Worm (Caenorhabditis elegans) whole organism, young adult: Measurements from ENCODE around the gene rme-1.

ENCODE experiments used
- B0336.3 ChIP-seq: fragments of 200-800 bp; sonication (Bioruptor generic); IDR thresholded peaks from 2 replicates; pipeline ENCODE4 v1.3.6; 2022; ENCODE audit warnings: missing genetic modification characterization, missing compliant biosample characterization
- F49E8.2 ChIP-seq: sonication (generic microtip); optimal IDR thresholded peaks from 3 replicates; lab custom pipeline; 2017; ENCODE audit warnings: missing genetic modification characterization, mild to moderate bottlenecking, missing compliant biosample characterization, antibody characterized with exemption, moderate library complexity; ENCODE audit not compliant: insufficient read depth
- F57A8.1 ChIP-seq: fragments of 200-800 bp; sonication (Bioruptor generic); optimal IDR thresholded peaks from 2 replicates; lab custom pipeline; 2018; ENCODE audit warnings: mild to moderate bottlenecking, missing genetic modification characterization, moderate library complexity, missing compliant biosample characterization
- F57C9.4 ChIP-seq: sonication (generic microtip); optimal IDR thresholded peaks from 2 replicates; lab custom pipeline; 2017; ENCODE audit warnings: mild to moderate bottlenecking, missing genetic modification characterization, missing compliant biosample characterization
- K11D2.4 ChIP-seq: fragments of 200-800 bp; sonication (Bioruptor generic); IDR thresholded peaks from 2 replicates; pipeline ENCODE4 v1.3.6; 2022; ENCODE audit warnings: missing genetic modification reagents, missing genetic modification characterization, missing compliant biosample characterization
- K12H6.12 ChIP-seq: fragments of 200-800 bp; sonication (Bioruptor generic); optimal IDR thresholded peaks from 2 replicates; lab custom pipeline; 2018; ENCODE audit warnings: mild to moderate bottlenecking, missing genetic modification characterization, missing compliant biosample characterization
- Y56A3A.18 ChIP-seq: fragments of 200-800 bp; sonication (Bioruptor generic); IDR thresholded peaks from 2 replicates; pipeline ENCODE4 v1.3.6; 2022; ENCODE audit warnings: missing genetic modification reagents, missing genetic modification characterization, missing compliant biosample characterization
- Y79H2A.3 ChIP-seq: fragments of 200-800 bp; sonication (Bioruptor generic); conservative IDR thresholded peaks from 2 replicates; pipeline ENCODE4 v1.3.6; 2022; ENCODE audit warnings: missing genetic modification reagents, missing genetic modification characterization, missing compliant biosample characterization
- ZK185.1 ChIP-seq: sonication (generic microtip); optimal IDR thresholded peaks from 2 replicates; lab custom pipeline; 2016; ENCODE audit warnings: mild to moderate bottlenecking, missing genetic modification characterization, missing compliant biosample characterization; ENCODE audit not compliant: poor library complexity, severe bottlenecking
- aptf-3 ChIP-seq: fragments of 200-800 bp; sonication (Bioruptor generic); IDR thresholded peaks from 2 replicates; pipeline ENCODE4 v1.3.6; 2022; ENCODE audit warnings: missing genetic modification characterization, missing compliant biosample characterization
- atf-7 ChIP-seq: sonication (generic microtip); optimal IDR thresholded peaks from 2 replicates; lab custom pipeline; 2017; ENCODE audit warnings: mild to moderate bottlenecking, missing genetic modification characterization, missing compliant biosample characterization
- attf-5 ChIP-seq: fragments of 200-800 bp; sonication (Bioruptor generic); optimal IDR thresholded peaks from 2 replicates; lab custom pipeline; 2018; ENCODE audit warnings: mild to moderate bottlenecking, missing genetic modification characterization, missing compliant biosample characterization
- attf-6 ChIP-seq: fragments of 200-800 bp; sonication (Bioruptor generic); IDR thresholded peaks from 2 replicates; pipeline ENCODE4 v1.3.6; 2022; ENCODE audit warnings: missing genetic modification reagents, missing genetic modification characterization, missing compliant biosample characterization
- bed-1 ChIP-seq: fragments of 200-800 bp; sonication (Bioruptor generic); IDR thresholded peaks from 2 replicates; pipeline ENCODE4 v1.3.6; 2022; ENCODE audit warnings: missing genetic modification reagents, missing genetic modification characterization, missing compliant biosample characterization
- cebp-1 ChIP-seq, 2 experiments: fragments of 200-800 bp in 1 of 2; sonication (Bioruptor generic) in 1 of 2; sonication (generic microtip) in 1 of 2; IDR thresholded peaks in 1 of 2; optimal IDR thresholded peaks in 1 of 2; 2 replicates each; pipeline versions ENCODE4 v1.3.6 to Lab custom; 2017 to 2022; ENCODE audit warnings: missing compliant biosample characterization in 2 of 2, missing genetic modification characterization in 2 of 2, mild to moderate bottlenecking in 1 of 2, missing genetic modification reagents in 1 of 2, moderate library complexity in 1 of 2
- ceh-27 ChIP-seq: fragments of 200-800 bp; sonication (Bioruptor generic); optimal IDR thresholded peaks from 2 replicates; lab custom pipeline; 2018; ENCODE audit warnings: mild to moderate bottlenecking, missing genetic modification characterization, moderate library complexity, missing compliant biosample characterization
- ceh-58 ChIP-seq: fragments of 200-800 bp; sonication (Bioruptor generic); IDR thresholded peaks from 2 replicates; pipeline ENCODE4 v1.3.6; 2022; ENCODE audit warnings: missing genetic modification characterization, missing compliant biosample characterization
- chd-7 ChIP-seq: sonication (generic microtip); optimal IDR thresholded peaks from 2 replicates; lab custom pipeline; 2016; ENCODE audit warnings: mild to moderate bottlenecking, missing genetic modification characterization, moderate library complexity, missing compliant biosample characterization
- die-1 ChIP-seq: sonication (generic microtip); optimal IDR thresholded peaks from 2 replicates; lab custom pipeline; 2016; ENCODE audit warnings: missing genotype, mild to moderate bottlenecking, missing genetic modification characterization, missing compliant biosample characterization
- egl-18 ChIP-seq: fragments of 200-800 bp; sonication (Bioruptor generic); IDR thresholded peaks from 2 replicates; pipeline ENCODE4 v1.3.6; 2022; ENCODE audit warnings: missing genetic modification reagents, missing genetic modification characterization, missing compliant biosample characterization
- egl-44 ChIP-seq: fragments of 200-800 bp; sonication (Bioruptor generic); IDR thresholded peaks from 2 replicates; pipeline ENCODE4 v1.3.6; 2022; ENCODE audit warnings: missing genetic modification reagents, missing genetic modification characterization, missing compliant biosample characterization
- him-1 ChIP-seq: sonication (generic microtip); optimal IDR thresholded peaks from 2 replicates; lab custom pipeline; 2016; ENCODE audit warnings: missing genotype, missing genetic modification reagents, missing genetic modification characterization, missing compliant biosample characterization
- hmg-1.2 ChIP-seq: fragments of 200-800 bp; sonication (Bioruptor generic); IDR thresholded peaks from 2 replicates; pipeline ENCODE4 v1.3.6; 2022; ENCODE audit warnings: missing genetic modification reagents, missing genetic modification characterization, missing compliant biosample characterization
- let-607 ChIP-seq, 2 experiments: fragments of 200-800 bp in 1 of 2; sonication (Bioruptor generic) in 1 of 2; sonication (generic microtip) in 1 of 2; optimal IDR thresholded peaks; 2 replicates each; lab custom pipeline; 2016 to 2018; ENCODE audit warnings: mild to moderate bottlenecking in 2 of 2, missing compliant biosample characterization in 2 of 2, missing genetic modification characterization in 2 of 2, moderate library complexity in 2 of 2, missing genotype in 1 of 2
- lin-26 ChIP-seq: fragments of 200-800 bp; sonication (Bioruptor generic); IDR thresholded peaks from 2 replicates; pipeline ENCODE4 v1.3.6; 2022; ENCODE audit warnings: missing genetic modification reagents, missing genetic modification characterization, missing compliant biosample characterization
- lin-35 ChIP-seq, 3 experiments: fragments of 150-350 bp in 2 of 3; sonication (generic microtip) in 1 of 3; optimal IDR thresholded peaks; 2 replicates each; lab custom pipeline; 2014 to 2018; ENCODE audit warnings: missing biosample characterization in 3 of 3, missing genetic modification characterization in 3 of 3, missing genetic modification reagents in 3 of 3
- lin-40 ChIP-seq: sonication (generic microtip); optimal IDR thresholded peaks from 2 replicates; lab custom pipeline; 2016; ENCODE audit warnings: missing genetic modification characterization, mild to moderate bottlenecking, missing compliant biosample characterization, missing genotype, missing genetic modification reagents
- lin-54 ChIP-seq: fragments of 200-800 bp; sonication (Bioruptor generic); optimal IDR thresholded peaks from 2 replicates; lab custom pipeline; 2018; ENCODE audit warnings: mild to moderate bottlenecking, missing genetic modification characterization, missing compliant biosample characterization
- madf-10 ChIP-seq: sonication (generic microtip); optimal IDR thresholded peaks from 2 replicates; lab custom pipeline; 2016; ENCODE audit warnings: mild to moderate bottlenecking, missing genetic modification characterization, missing compliant biosample characterization
- madf-6 ChIP-seq: fragments of 200-800 bp; sonication (Bioruptor generic); IDR thresholded peaks from 2 replicates; pipeline ENCODE4 v1.3.6; 2022; ENCODE audit warnings: missing genetic modification reagents, missing genetic modification characterization, missing compliant biosample characterization
- mcd-1 ChIP-seq: fragments of 200-800 bp; sonication (Bioruptor generic); IDR thresholded peaks from 2 replicates; pipeline ENCODE4 v1.3.6; 2022; ENCODE audit warnings: missing genetic modification reagents, missing genetic modification characterization, missing compliant biosample characterization
- nfya-1 ChIP-seq: sonication (generic microtip); optimal IDR thresholded peaks from 2 replicates; lab custom pipeline; 2017; ENCODE audit warnings: antibody characterized with exemption, missing compliant biosample characterization, missing genetic modification characterization, borderline replicate concordance; ENCODE audit not compliant: insufficient read depth
- nfyb-1 ChIP-seq: fragments of 200-800 bp; sonication (Bioruptor generic); IDR thresholded peaks from 2 replicates; pipeline ENCODE4 v1.3.6; 2022; ENCODE audit warnings: missing genetic modification reagents, missing genetic modification characterization, missing compliant biosample characterization
- pha-4 ChIP-seq: fragments of 150-350 bp; sonication (generic microtip); optimal IDR thresholded peaks from 2 replicates; lab custom pipeline; 2014; ENCODE audit warnings: missing biosample characterization, missing genetic modification reagents, missing genetic modification characterization
- rcor-1 ChIP-seq: fragments of 200-800 bp; sonication (Bioruptor generic); IDR thresholded peaks from 2 replicates; pipeline ENCODE4 v1.3.6; 2022; ENCODE audit warnings: missing genetic modification reagents, missing genetic modification characterization, missing compliant biosample characterization
- rec-8 ChIP-seq, 2 experiments: sonication (generic microtip); optimal IDR thresholded peaks; 2 replicates each; lab custom pipeline; 2016; ENCODE audit warnings: mild to moderate bottlenecking in 2 of 2, missing genetic modification characterization in 2 of 2, missing genetic modification reagents in 2 of 2, missing genotype in 2 of 2, missing biosample characterization in 1 of 2, missing compliant biosample characterization in 1 of 2, moderate library complexity in 1 of 2
- snpc-4 ChIP-seq, 5 experiments: fragments of 150-350 bp in 1 of 5; sonication (generic microtip) in 4 of 5; optimal IDR thresholded peaks; 2 replicates each; lab custom pipeline; 2014 to 2018; ENCODE audit warnings: missing genetic modification characterization in 5 of 5, missing biosample characterization in 3 of 5, antibody characterized with exemption in 2 of 5, mild to moderate bottlenecking in 2 of 5, missing compliant biosample characterization in 2 of 5, missing genotype in 2 of 5, moderate library complexity in 2 of 5, missing genetic modification reagents in 1 of 5
- tbp1 ChIP-seq: fragments of 200-800 bp; sonication (Bioruptor generic); optimal IDR thresholded peaks from 2 replicates; lab custom pipeline; 2018; ENCODE audit warnings: mild to moderate bottlenecking, missing genetic modification characterization, missing compliant biosample characterization
- unc-62 ChIP-seq: fragments of 150-350 bp; optimal IDR thresholded peaks from 2 replicates; lab custom pipeline; 2014; ENCODE audit warnings: missing biosample characterization, missing genetic modification reagents, missing genetic modification characterization
- xnd-1 ChIP-seq: sonication (generic microtip); optimal IDR thresholded peaks from 2 replicates; lab custom pipeline; 2016; ENCODE audit warnings: missing genotype, missing genetic modification reagents, missing genetic modification characterization, missing compliant biosample characterization
- zfh-2 ChIP-seq: fragments of 200-800 bp; sonication (Bioruptor generic); conservative IDR thresholded peaks from 2 replicates; pipeline ENCODE4 v1.3.6; 2022; ENCODE audit warnings: missing genetic modification reagents, missing genetic modification characterization, missing compliant biosample characterization
- ztf-22 ChIP-seq: fragments of 200-800 bp; sonication (Bioruptor generic); optimal IDR thresholded peaks from 2 replicates; lab custom pipeline; 2018; ENCODE audit warnings: mild to moderate bottlenecking, missing genetic modification characterization, moderate library complexity, missing compliant biosample characterization
- ztf-3 ChIP-seq: fragments of 200-800 bp; sonication (Bioruptor generic); optimal IDR thresholded peaks from 2 replicates; lab custom pipeline; 2018; ENCODE audit warnings: mild to moderate bottlenecking, missing genetic modification characterization, missing compliant biosample characterization
- ztf-6 ChIP-seq: fragments of 200-800 bp; sonication (Bioruptor generic); IDR thresholded peaks from 2 replicates; pipeline ENCODE4 v1.3.6; 2022; ENCODE audit warnings: missing genetic modification reagents, missing genetic modification characterization, missing compliant biosample characterization

Gene rme-1

DNA sequence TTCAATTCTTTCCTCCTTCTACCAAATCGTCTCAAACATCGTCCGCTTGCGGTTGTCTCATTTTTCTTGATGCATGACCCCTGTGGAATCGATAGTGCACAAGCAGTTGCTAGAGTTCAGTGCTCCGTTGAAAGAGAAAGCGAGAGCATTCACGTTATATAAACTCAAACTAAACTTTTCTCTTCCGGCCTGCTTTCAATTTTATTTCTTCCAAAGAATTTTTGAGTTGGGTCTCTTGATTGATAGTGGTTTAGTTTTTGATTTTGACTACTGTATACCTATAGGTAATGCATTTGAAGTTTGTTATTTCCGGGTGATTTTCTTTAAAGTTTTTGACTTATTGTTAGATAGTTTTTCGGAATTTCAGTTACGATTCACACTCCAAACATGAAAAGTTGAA lies 3.9 kb downstream of the rme-1 start:
- no peak for TF ChIP-seq F49E8.2
- no peak for TF ChIP-seq rec-8 (tag; optimal IDR thresholded peaks at IDR 0.05; lab: Kevin White, UChicago)
- no peak for TF ChIP-seq lin-54
- TF ChIP-seq attf-6 = no peak
- TF ChIP-seq him-1 = no peak
- no peak for TF ChIP-seq ceh-58 (GFP tag; lab: Robert Waterston, UW)

DNA sequence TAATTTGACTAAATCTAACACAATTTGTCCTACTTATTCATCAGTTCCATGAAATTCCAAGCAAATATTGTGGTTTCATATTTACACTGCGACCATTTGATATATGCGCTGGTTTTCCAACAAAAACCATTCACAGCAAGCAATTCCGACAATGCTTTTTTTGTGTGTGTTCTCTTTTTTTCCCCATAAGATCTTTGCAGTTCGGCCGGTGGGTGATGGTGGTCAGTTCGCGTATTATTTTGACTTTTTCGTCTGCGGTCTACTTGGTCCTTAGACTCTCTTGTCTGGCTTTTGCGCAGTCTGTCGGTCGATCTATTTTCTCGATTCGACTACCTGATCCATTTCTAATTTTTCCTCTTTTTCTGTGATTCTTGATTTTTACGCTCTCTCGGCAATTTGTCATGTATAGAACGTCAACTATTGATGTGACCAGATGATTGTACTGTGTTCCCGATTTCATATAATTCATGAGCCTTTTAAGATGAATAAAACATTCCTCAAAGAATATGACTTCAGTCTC lies 4.6 kb downstream of the rme-1 start:
- TF ChIP-seq ztf-3 (GFP tag; lab: Kevin White, UChicago) = no peak
- no peak for TF ChIP-seq attf-5 (GFP tag; lab: Kevin White, UChicago)
- TF ChIP-seq madf-6 (GFP tag; lab: Robert Waterston, UW) = no peak
- no peak for TF ChIP-seq aptf-3 (GFP tag; lab: Robert Waterston, UW)
- TF ChIP-seq atf-7 (tag; lab: Kevin White, UChicago) = no peak
- no peak for TF ChIP-seq Y79H2A.3 (GFP tag; lab: Robert Waterston, UW)
- TF ChIP-seq egl-18 = no peak
- no peak for TF ChIP-seq madf-10
- TF ChIP-seq F57C9.4 (tag; lab: Kevin White, UChicago) = no peak
- no peak for TF ChIP-seq bed-1 (GFP tag; lab: Robert Waterston, UW)
- TF ChIP-seq B0336.3 (GFP tag; lab: Robert Waterston, UW) = no peak
- no peak for TF ChIP-seq nfya-1 (tag; lab: Kevin White, UChicago)
- TF ChIP-seq F49E8.2 = no peak
- TF ChIP-seq egl-44 (GFP tag; lab: Robert Waterston, UW) = no peak
- TF ChIP-seq ztf-6 (GFP tag; lab: Robert Waterston, UW) = no peak
- TF ChIP-seq xnd-1 = no peak
- no peak for TF ChIP-seq attf-6
- no peak for TF ChIP-seq rcor-1
- no peak for TF ChIP-seq ztf-22 (GFP tag; lab: Kevin White, UChicago)
- no peak for TF ChIP-seq snpc-4 (GFP tag; optimal IDR thresholded peaks at IDR 0.05; lab: Kevin White, UChicago)
- TF ChIP-seq snpc-4 (tag; optimal IDR thresholded peaks at IDR 0.05; lab: Kevin White, UChicago) = no peak

- TF ChIP-seq lin-40 = peak; percentile 41
- peak; percentile 16 for TF ChIP-seq tbp1 (GFP tag; lab: Kevin White, UChicago)
- TF ChIP-seq K12H6.12 = peak; percentile 38
- TF ChIP-seq Y56A3A.18 (GFP tag; lab: Robert Waterston, UW) = no peak
- TF ChIP-seq pha-4 (tag; lab: Kevin White, UChicago) = peak; percentile 52
- peak; percentile 65 for TF ChIP-seq attf-5 (GFP tag; lab: Kevin White, UChicago)
- peak; percentile 30; the same call in 1 of the 2 replicates for TF ChIP-seq mcd-1 (GFP tag; lab: Robert Waterston, UW)
- no peak for TF ChIP-seq F57A8.1 (GFP tag; lab: Kevin White, UChicago)
- TF ChIP-seq ceh-27 (GFP tag; lab: Kevin White, UChicago) = peak; percentile 21
- peak; percentile 96 for TF ChIP-seq cebp-1 (GFP tag; IDR thresholded peaks at IDR 0.05; lab: Robert Waterston, UW)
- TF ChIP-seq cebp-1 (tag; optimal IDR thresholded peaks at IDR 0.05; lab: Kevin White, UChicago) = peak; percentile 99
- TF ChIP-seq hmg-1.2 (GFP tag; lab: Robert Waterston, UW) = peak; percentile 79; the same call in 1 of the 2 replicates
- TF ChIP-seq zfh-2 (GFP tag; lab: Robert Waterston, UW) = peak; percentile 79
- no peak for TF ChIP-seq ZK185.1 (tag; lab: Kevin White, UChicago)
- peak in 1 of 2 experiments; percentile 72 for TF ChIP-seq let-607 (tag; optimal IDR thresholded peaks at IDR 0.05; lab: Kevin White, UChicago)
- peak in 1 of 3 experiments; percentile 8 for TF ChIP-seq lin-35 (GFP tag; optimal IDR thresholded peaks at IDR 0.05; lab: Kevin White, UChicago)
- TF ChIP-seq K11D2.4 = 0 out of 2 replicates have a peak, but pooled peaks have one; percentile 31
- 0 out of 2 replicates have a peak, but pooled peaks have one; percentile 55 for TF ChIP-seq nfyb-1 (GFP tag; lab: Robert Waterston, UW)
- TF ChIP-seq unc-62 (GFP tag; lab: Kevin White, UChicago) = peak; percentile 8
- peak; percentile 53; the same call in 1 of the 2 replicates for TF ChIP-seq lin-26 (GFP tag; lab: Robert Waterston, UW)
- no peak for TF ChIP-seq nfya-1 (tag; lab: Kevin White, UChicago)
- TF ChIP-seq chd-7 (tag; lab: Kevin White, UChicago) = peak; percentile 47
- TF ChIP-seq die-1 (tag; lab: Kevin White, UChicago) = no peak
These were observed 5.2 kb downstream of the rme-1 start for ce11 chrV:6213845-6214244.
